Worm (Caenorhabditis elegans) whole organism, L1 larva: Measurements from ENCODE around the gene skr-3.

Experiments
- C04F5.9 ChIP-seq: sonication (generic microtip); optimal IDR thresholded peaks from 2 replicates; lab custom pipeline; 2016; ENCODE audit warnings: missing genetic modification characterization, missing compliant biosample characterization
- F16B12.6 ChIP-seq: fragments of 150-350 bp; optimal IDR thresholded peaks from 2 replicates; lab custom pipeline; 2014; ENCODE audit warnings: missing biosample characterization, missing genetic modification characterization
- blmp-1 ChIP-seq: fragments of 150-350 bp; optimal IDR thresholded peaks from 2 replicates; lab custom pipeline; 2014; ENCODE audit warnings: missing biosample characterization, missing genetic modification characterization
- ceh-88 ChIP-seq: fragments of 200-800 bp; sonication (Bioruptor generic); IDR thresholded peaks from 2 replicates; pipeline ENCODE4 v1.3.6; 2022; ENCODE audit warnings: missing genetic modification characterization, missing compliant biosample characterization
- ceh-90 ChIP-seq: sonication (generic microtip); optimal IDR thresholded peaks from 2 replicates; lab custom pipeline; 2016; ENCODE audit warnings: missing genetic modification characterization, missing compliant biosample characterization
- ces-1 ChIP-seq: fragments of 150-350 bp; optimal IDR thresholded peaks from 2 replicates; lab custom pipeline; 2014; ENCODE audit warnings: missing biosample characterization, missing genetic modification reagents, missing genetic modification characterization
- efl-1 ChIP-seq, 4 experiments: fragments of 150-350 bp; optimal IDR thresholded peaks in 3 of 4; peaks in 1 of 4; 1 replicate in 1 of 4; 2 replicates in 3 of 4; lab custom pipeline; 2014; ENCODE audit warnings: missing biosample characterization in 2 of 4, missing genetic modification characterization in 2 of 4, missing genetic modification reagents in 2 of 4
- egl-27 ChIP-seq, 2 experiments: fragments of 150-350 bp in 1 of 2; sonication (generic microtip); optimal IDR thresholded peaks; 3 replicates each; lab custom pipeline; 2017 to 2018; ENCODE audit warnings: missing biosample characterization in 2 of 2, missing genetic modification characterization in 2 of 2, missing genetic modification reagents in 2 of 2
- elt-2 ChIP-seq: sonication (generic microtip); optimal IDR thresholded peaks from 2 replicates; lab custom pipeline; 2016; ENCODE audit warnings: missing genetic modification characterization, mild to moderate bottlenecking, inconsistent platforms, missing compliant biosample characterization, missing genetic modification reagents
- elt-3 ChIP-seq, 6 experiments: fragments of 150-350 bp in 1 of 6; sonication (generic microtip); optimal IDR thresholded peaks; 2 replicates each; lab custom pipeline; 2017 to 2018; ENCODE audit warnings: missing biosample characterization in 6 of 6, missing genetic modification characterization in 6 of 6, inconsistent platforms in 1 of 6
- ets-5 ChIP-seq: fragments of 200-800 bp; sonication (Bioruptor generic); IDR thresholded peaks from 2 replicates; pipeline ENCODE4 v1.3.6; 2022; ENCODE audit warnings: missing genetic modification characterization, missing compliant biosample characterization
- grh-1 ChIP-seq: fragments of 200-800 bp; sonication (Bioruptor generic); IDR thresholded peaks from 2 replicates; pipeline ENCODE4 v1.3.6; 2022; ENCODE audit warnings: missing genetic modification reagents, missing genetic modification characterization, missing compliant biosample characterization
- hlh-17 ChIP-seq: fragments of 200-800 bp; sonication (Bioruptor generic); optimal IDR thresholded peaks from 2 replicates; lab custom pipeline; 2018; ENCODE audit warnings: missing genetic modification characterization, mild to moderate bottlenecking, missing compliant biosample characterization, moderate library complexity, borderline replicate concordance
- hlh-4 ChIP-seq: sonication (generic microtip); optimal IDR thresholded peaks from 2 replicates; lab custom pipeline; 2016; ENCODE audit warnings: mild to moderate bottlenecking, missing genetic modification characterization, missing compliant biosample characterization
- irx-1 ChIP-seq: sonication (generic microtip); optimal IDR thresholded peaks from 2 replicates; lab custom pipeline; 2016; ENCODE audit warnings: missing genetic modification characterization, missing compliant biosample characterization
- isw-1 ChIP-seq: fragments of 200-800 bp; sonication (Bioruptor generic); IDR thresholded peaks from 2 replicates; pipeline ENCODE4 v1.3.6; 2022; ENCODE audit warnings: missing genetic modification characterization, missing compliant biosample characterization
- jun-1 ChIP-seq: fragments of 150-350 bp; optimal IDR thresholded peaks from 2 replicates; lab custom pipeline; 2014; ENCODE audit warnings: missing biosample characterization, missing genetic modification reagents, missing genetic modification characterization
- lin-13 ChIP-seq: fragments of 150-350 bp; optimal IDR thresholded peaks from 2 replicates; lab custom pipeline; 2014; ENCODE audit warnings: missing biosample characterization, missing genetic modification reagents, missing genetic modification characterization
- lin-14 ChIP-seq: fragments of 200-800 bp; sonication (Bioruptor generic); optimal IDR thresholded peaks from 2 replicates; lab custom pipeline; 2018; ENCODE audit warnings: mild to moderate bottlenecking, missing genetic modification characterization, moderate library complexity, missing compliant biosample characterization
- lin-15B ChIP-seq: fragments of 150-350 bp; sonication (generic microtip); optimal IDR thresholded peaks from 3 replicates; lab custom pipeline; 2014; ENCODE audit warnings: missing biosample characterization, missing genetic modification characterization
- lir-3 ChIP-seq: sonication (generic microtip); optimal IDR thresholded peaks from 2 replicates; lab custom pipeline; 2016; ENCODE audit warnings: mild to moderate bottlenecking, missing genetic modification characterization, moderate library complexity, missing compliant biosample characterization; ENCODE audit not compliant: poor library complexity
- mdl-1 ChIP-seq, 2 experiments: fragments of 150-350 bp; optimal IDR thresholded peaks; 2 replicates each; lab custom pipeline; 2014 to 2017; ENCODE audit warnings: missing biosample characterization in 2 of 2, missing genetic modification characterization in 2 of 2, inconsistent platforms in 1 of 2
- mef-2 ChIP-seq: fragments of 150-350 bp; optimal IDR thresholded peaks from 2 replicates; lab custom pipeline; 2014; ENCODE audit warnings: missing biosample characterization, missing genetic modification characterization
- mep-1 ChIP-seq: fragments of 150-350 bp; optimal IDR thresholded peaks from 2 replicates; lab custom pipeline; 2014; ENCODE audit warnings: missing biosample characterization, missing genetic modification characterization
- nhr-12 ChIP-seq: sonication (generic microtip); optimal IDR thresholded peaks from 2 replicates; lab custom pipeline; 2017; ENCODE audit warnings: missing biosample characterization, missing genetic modification characterization
- nhr-19 ChIP-seq: fragments of 200-800 bp; sonication (Bioruptor generic); conservative IDR thresholded peaks from 2 replicates; pipeline ENCODE4 v1.3.6; 2022; ENCODE audit warnings: missing genetic modification characterization, missing compliant biosample characterization
- nhr-20 ChIP-seq: sonication (generic microtip); optimal IDR thresholded peaks from 2 replicates; lab custom pipeline; 2016; ENCODE audit warnings: mild to moderate bottlenecking, missing genetic modification characterization, missing compliant biosample characterization
- nhr-237 ChIP-seq: fragments of 150-350 bp; optimal IDR thresholded peaks from 2 replicates; lab custom pipeline; 2014; ENCODE audit warnings: missing biosample characterization, missing genetic modification characterization
- nhr-76 ChIP-seq: sonication (generic microtip); optimal IDR thresholded peaks from 2 replicates; lab custom pipeline; 2017; ENCODE audit warnings: missing biosample characterization, missing genetic modification characterization
- nhr-77 ChIP-seq: fragments of 150-350 bp; optimal IDR thresholded peaks from 2 replicates; lab custom pipeline; 2014; ENCODE audit warnings: missing biosample characterization, missing genetic modification characterization
- nhr-85 ChIP-seq: sonication (generic microtip); peaks from one replicate; lab custom pipeline; 2016; ENCODE audit warnings: missing genetic modification characterization, inconsistent platforms, missing compliant biosample characterization
- nhr-90 ChIP-seq: sonication (generic microtip); optimal IDR thresholded peaks from 2 replicates; lab custom pipeline; 2016; ENCODE audit warnings: mild to moderate bottlenecking, missing genetic modification characterization, missing compliant biosample characterization; ENCODE audit not compliant: poor library complexity
- pqm-1 ChIP-seq: sonication (generic microtip); optimal IDR thresholded peaks from 3 replicates; lab custom pipeline; 2017; ENCODE audit warnings: missing biosample characterization, missing genetic modification characterization
- sox-4 ChIP-seq: sonication (generic microtip); optimal IDR thresholded peaks from 2 replicates; lab custom pipeline; 2016; ENCODE audit warnings: missing genetic modification characterization, missing compliant biosample characterization
- sptf-1 ChIP-seq: fragments of 150-350 bp; optimal IDR thresholded peaks from 2 replicates; lab custom pipeline; 2014; ENCODE audit warnings: missing biosample characterization, missing genetic modification characterization
- tbx-2 ChIP-seq: sonication (generic microtip); optimal IDR thresholded peaks from 2 replicates; lab custom pipeline; 2016; ENCODE audit warnings: missing genetic modification characterization, missing compliant biosample characterization
- tlp-1 ChIP-seq: fragments of 150-350 bp; optimal IDR thresholded peaks from 2 replicates; lab custom pipeline; 2014; ENCODE audit warnings: missing biosample characterization, missing genetic modification characterization
- unc-130 ChIP-seq: fragments of 150-350 bp; optimal IDR thresholded peaks from 2 replicates; lab custom pipeline; 2017; ENCODE audit warnings: missing biosample characterization, missing genetic modification characterization, inconsistent platforms
- unc-30 ChIP-seq: sonication (generic microtip); optimal IDR thresholded peaks from 2 replicates; lab custom pipeline; 2017; ENCODE audit warnings: missing biosample characterization, missing genetic modification characterization
- unc-62 ChIP-seq: fragments of 150-350 bp; optimal IDR thresholded peaks from 2 replicates; lab custom pipeline; 2014; ENCODE audit warnings: missing biosample characterization, missing genetic modification reagents, missing genetic modification characterization
- zip-4 ChIP-seq: fragments of 200-800 bp; sonication (Bioruptor generic); optimal IDR thresholded peaks from 2 replicates; lab custom pipeline; 2018; ENCODE audit warnings: mild to moderate bottlenecking, missing genetic modification characterization, moderate library complexity, missing compliant biosample characterization
- ztf-11 ChIP-seq, 2 experiments: sonication (generic microtip); optimal IDR thresholded peaks; 2 replicates each; lab custom pipeline; 2016 to 2017; ENCODE audit warnings: missing genetic modification characterization in 2 of 2, missing biosample characterization in 1 of 2, missing compliant biosample characterization in 1 of 2

Gene skr-3

ce11 chrV:16100103-16100730, 20.7 kb upstream of the skr-3 start, which contains the start of gene cth-1:
Gene cth-1, plus strand, starts transcription at chrV:16100680.
- no peak for TF ChIP-seq unc-30 (tag; lab: Kevin White, UChicago)
- TF ChIP-seq F16B12.6 (tag; lab: Kevin White, UChicago) = no peak
- TF ChIP-seq zip-4 (GFP tag; lab: Kevin White, UChicago) = no peak
- TF ChIP-seq isw-1 = no peak
- TF ChIP-seq tlp-1 (tag; lab: Kevin White, UChicago) = no peak
- TF ChIP-seq lin-15B (tag; lab: Kevin White, UChicago) = no peak
- TF ChIP-seq nhr-76 = no peak
- TF ChIP-seq sox-4 (tag; lab: Kevin White, UChicago) = no peak
- TF ChIP-seq mdl-1 (tag; optimal IDR thresholded peaks at IDR 0.05; lab: Kevin White, UChicago) = peak in 1 of 2 experiments; percentile 1
- TF ChIP-seq jun-1 (tag; lab: Kevin White, UChicago) = no peak
- peak; percentile 72 for TF ChIP-seq nhr-85 (tag; lab: Kevin White, UChicago)
- TF ChIP-seq nhr-237 (tag; lab: Kevin White, UChicago) = no peak
- no peak for TF ChIP-seq ceh-90 (tag; lab: Kevin White, UChicago)
- TF ChIP-seq blmp-1 (tag; lab: Kevin White, UChicago) = no peak
- TF ChIP-seq mef-2 (tag; lab: Kevin White, UChicago) = no peak
- no peak for TF ChIP-seq irx-1
- no peak for TF ChIP-seq ztf-11 (tag; optimal IDR thresholded peaks at IDR 0.05; lab: Kevin White, UChicago)
- peak; percentile 14 for TF ChIP-seq lin-14 (GFP tag; lab: Kevin White, UChicago)
- no peak for TF ChIP-seq lin-13 (GFP tag; lab: Kevin White, UChicago)
- TF ChIP-seq hlh-4 (tag; lab: Kevin White, UChicago) = no peak
- no peak for TF ChIP-seq grh-1 (GFP tag; lab: Robert Waterston, UW)
- TF ChIP-seq nhr-19 (GFP tag; lab: Robert Waterston, UW) = no peak
- peak; percentile 49 for TF ChIP-seq elt-2 (tag; lab: Kevin White, UChicago)
- no peak for TF ChIP-seq sptf-1 (tag; lab: Kevin White, UChicago)
- TF ChIP-seq hlh-17 (GFP tag; lab: Kevin White, UChicago) = no peak
- no peak for TF ChIP-seq efl-1 (optimal IDR thresholded peaks at IDR 0.05; lab: Kevin White, UChicago)
- TF ChIP-seq efl-1 (GFP tag; optimal IDR thresholded peaks at IDR 0.05 in 1 of 2; lab: Kevin White, UChicago) = peak in 1 of 2 experiments; percentile 88
- TF ChIP-seq nhr-20 (tag; lab: Kevin White, UChicago) = peak; percentile 14
- no peak for TF ChIP-seq lir-3
- TF ChIP-seq egl-27 (tag; optimal IDR thresholded peaks at IDR 0.05; lab: Kevin White, UChicago) = no peak
- TF ChIP-seq tbx-2 = no peak
- TF ChIP-seq ceh-88 (GFP tag; lab: Robert Waterston, UW) = no peak
- peak in 3 of 6 experiments; percentile 38 to 67 (median 46) for TF ChIP-seq elt-3 (tag; optimal IDR thresholded peaks at IDR 0.05; lab: Kevin White, UChicago)

ce11 chrV:16103594-16103993, 17.3 kb upstream of the skr-3 start, which contains the start of gene argk-1:
Gene argk-1, plus strand, starts transcription at chrV:16103894.
- TF ChIP-seq ets-5 (GFP tag; lab: Robert Waterston, UW) (no peak), unc-130 (no peak), mep-1 (tag; lab: Kevin White, UChicago) (no peak), efl-1 (optimal IDR thresholded peaks at IDR 0.05; lab: Kevin White, UChicago) (no peak), efl-1 (GFP tag; optimal IDR thresholded peaks at IDR 0.05 in 1 of 2; lab: Kevin White, UChicago) (no peak), nhr-237 (tag; lab: Kevin White, UChicago) (no peak), nhr-12 (tag; lab: Kevin White, UChicago) (no peak), blmp-1 (tag; lab: Kevin White, UChicago) (no peak), hlh-17 (GFP tag; lab: Kevin White, UChicago) (no peak), nhr-77 (tag; lab: Kevin White, UChicago) (no peak), pqm-1 (tag; lab: Kevin White, UChicago) (no peak), lin-15B (tag; lab: Kevin White, UChicago) (no peak), sptf-1 (tag; lab: Kevin White, UChicago) (no peak), unc-62 (GFP tag; lab: Kevin White, UChicago) (no peak), unc-30 (tag; lab: Kevin White, UChicago) (no peak), ces-1 (GFP tag; lab: Kevin White, UChicago) (no peak), ceh-90 (tag; lab: Kevin White, UChicago) (no peak), nhr-20 (tag; lab: Kevin White, UChicago) (no peak), C04F5.9 (tag; lab: Kevin White, UChicago) (no peak), nhr-90 (tag; lab: Kevin White, UChicago) (no peak)
